Worm (Caenorhabditis elegans): ENCODE results near the gene ZK328.6.
A peak's percentile ranks its signal among the peaks of the same experiment; 100 is the strongest.

ZK328.6 gene

DNA sequence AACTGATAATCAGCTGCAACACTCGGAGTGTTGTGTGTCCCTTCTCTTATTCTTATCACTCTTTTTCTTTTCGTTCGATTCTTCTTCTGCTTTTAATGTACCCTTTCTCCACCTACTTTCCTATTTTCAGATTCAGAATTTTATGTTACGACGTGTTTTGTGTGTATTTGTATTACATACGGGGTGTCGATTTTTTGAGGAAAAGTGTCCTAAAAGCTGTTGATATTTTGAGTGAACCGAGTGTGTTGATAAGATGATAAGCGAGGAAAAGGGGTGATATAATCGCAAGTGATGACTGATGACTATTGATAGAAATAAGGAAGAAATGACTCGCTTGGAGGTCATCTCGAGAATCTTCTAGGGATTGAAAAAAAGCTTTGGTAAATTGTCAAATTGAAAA lies 49.0 kb downstream of the ZK328.6 start:
- TF ChIP-seq unc-120 (tag; optimal IDR thresholded peaks at IDR 0.05; ENCODE audit: poor library complexity, severe bottlenecking) = no peak
- no peak for TF ChIP-seq drap-1 (GFP tag; optimal IDR thresholded peaks at IDR 0.05)
- no peak for TF ChIP-seq sptf-1 (tag; optimal IDR thresholded peaks at IDR 0.05)

DNA sequence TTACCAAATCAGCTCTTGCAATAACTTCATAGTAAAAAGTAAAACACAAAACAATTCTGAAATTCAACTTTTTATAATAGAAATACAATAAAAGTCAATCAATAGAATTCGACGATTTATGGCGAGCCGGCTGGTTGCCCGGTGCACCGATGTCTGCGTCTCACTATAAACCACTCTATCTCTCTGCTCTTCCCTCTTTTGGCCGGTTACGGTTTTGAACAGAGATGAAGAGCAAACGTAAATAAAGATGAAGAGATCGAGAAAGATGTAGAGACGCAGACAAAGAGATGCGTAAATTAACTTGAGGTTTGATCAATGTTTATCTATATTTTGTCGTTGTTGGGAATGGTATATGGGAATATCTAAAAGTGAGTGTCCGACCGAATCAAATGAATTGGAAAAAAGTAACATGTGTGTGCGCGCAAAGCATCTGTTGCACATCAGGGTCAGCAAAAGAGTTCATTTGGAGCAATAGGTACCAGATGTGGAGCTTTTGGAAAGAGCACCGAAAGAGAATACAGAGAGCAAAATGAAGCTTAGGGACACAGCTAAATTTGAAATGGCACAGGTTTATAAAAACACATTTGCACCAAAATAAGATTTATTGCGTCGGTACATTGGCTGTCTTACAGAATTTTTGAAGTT lies 50.0 kb downstream of the ZK328.6 start:
- TF ChIP-seq elt-1 (tag; optimal IDR thresholded peaks at IDR 0.05; ENCODE audit: borderline replicate concordance, insufficient read depth) (no peak), zip-8 (tag; optimal IDR thresholded peaks at IDR 0.05) (no peak), nhr-28 (tag; optimal IDR thresholded peaks at IDR 0.05) (no peak), mep-1 (tag; optimal IDR thresholded peaks at IDR 0.05) (no peak), lsy-2 (tag; optimal IDR thresholded peaks at IDR 0.05) (no peak), mab-5 (tag; optimal IDR thresholded peaks at IDR 0.05) (no peak), nhr-237 (tag; optimal IDR thresholded peaks at IDR 0.05) (no peak), bed-3 (GFP tag; optimal IDR thresholded peaks at IDR 0.05) (no peak), nhr-76 (tag; optimal IDR thresholded peaks at IDR 0.05) (no peak), lin-32 (GFP tag; optimal IDR thresholded peaks at IDR 0.05) (peak; percentile 11), M03D4.4 (tag; optimal IDR thresholded peaks at IDR 0.05) (peak; percentile 11), nhr-12 (tag; optimal IDR thresholded peaks at IDR 0.05) (no peak), drap-1 (GFP tag; optimal IDR thresholded peaks at IDR 0.05) (no peak), unc-62 (GFP tag; optimal IDR thresholded peaks at IDR 0.05) (no peak), hlh-1 (tag; optimal IDR thresholded peaks at IDR 0.05) (peak; percentile 9), snpc-4 (tag; optimal IDR thresholded peaks at IDR 0.05) (no peak), ham-2 (GFP tag; optimal IDR thresholded peaks at IDR 0.05) (no peak), pha-4 (tag; optimal IDR thresholded peaks at IDR 0.05) (peak; percentile 67), elt-3 (tag; optimal IDR thresholded peaks at IDR 0.05) (no peak), nhr-2 (tag; optimal IDR thresholded peaks at IDR 0.05) (peak; percentile 84), tbx-8 (GFP tag; optimal IDR thresholded peaks at IDR 0.05) (no peak), ces-1 (GFP tag; optimal IDR thresholded peaks at IDR 0.05) (no peak), unc-39 (tag; optimal IDR thresholded peaks at IDR 0.05) (no peak), flh-1 (GFP tag; optimal IDR thresholded peaks at IDR 0.05) (no peak), mls-2 (tag; optimal IDR thresholded peaks at IDR 0.05) (no peak), cnd-1 (tag; optimal IDR thresholded peaks at IDR 0.05) (no peak), ceh-39 (tag; optimal IDR thresholded peaks at IDR 0.05) (no peak)
